Worm (Caenorhabditis elegans): ENCODE results near the gene pxd-1.

Gene pxd-1

DNA sequence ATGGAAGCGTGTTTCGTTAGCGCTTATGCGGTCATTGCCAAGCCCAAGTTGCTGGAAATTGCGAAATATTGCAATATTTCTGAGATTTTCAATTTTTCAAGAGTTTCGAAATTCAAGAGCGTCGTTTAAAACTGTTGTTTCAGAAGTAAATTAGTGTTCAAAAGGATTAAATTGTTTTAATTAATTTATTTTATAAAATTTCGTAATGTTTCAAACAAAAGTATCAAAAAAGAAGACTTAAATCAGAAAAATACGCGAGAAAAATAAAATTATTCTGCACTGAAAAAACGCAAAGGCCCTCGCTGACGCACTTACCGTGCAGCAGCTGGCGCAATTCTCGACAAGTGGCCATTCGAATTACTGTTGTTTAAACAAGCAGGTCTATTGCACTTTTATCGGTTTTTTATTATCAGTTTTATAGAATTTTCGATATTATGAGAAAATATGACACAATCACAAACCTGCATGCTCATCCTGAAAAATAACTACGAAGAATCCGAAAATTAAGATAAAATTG is 1.8 kb upstream of the pxd-1 start, which contains the start of gene tif-1A (continued):
- no peak for TF ChIP-seq hlh-12 (tag; optimal IDR thresholded peaks at IDR 0.05)
- TF ChIP-seq ztf-26 (tag; optimal IDR thresholded peaks at IDR 0.05) = peak; percentile 25
- TF ChIP-seq tbx-9 (tag; optimal IDR thresholded peaks at IDR 0.05; ENCODE audit: borderline replicate concordance) = no peak
- TF ChIP-seq lin-35 (GFP tag; optimal IDR thresholded peaks at IDR 0.05) = peak in 1 of 3 experiments; percentile 81
- peak; percentile 19 for TF ChIP-seq ceh-27 (GFP tag; optimal IDR thresholded peaks at IDR 0.05)
- no peak for TF ChIP-seq mes-4 (tag; optimal IDR thresholded peaks at IDR 0.05)
- no peak for TF ChIP-seq lin-26 (GFP tag; IDR thresholded peaks at IDR 0.05)
- TF ChIP-seq cebp-1 (GFP tag; IDR thresholded peaks at IDR 0.05) = no peak; the same call in 1 of the 2 replicates
- TF ChIP-seq cebp-1 (tag; optimal IDR thresholded peaks at IDR 0.05) = peak; percentile 92
- TF ChIP-seq rpc-1 (optimal IDR thresholded peaks at IDR 0.05) = no peak
- no peak for TF ChIP-seq rpc-1 (tag; optimal IDR thresholded peaks at IDR 0.05)
- peak; percentile 72 for TF ChIP-seq lsl-1 (GFP tag; optimal IDR thresholded peaks at IDR 0.05)
- no peak for TF ChIP-seq aptf-2 (GFP tag; conservative IDR thresholded peaks at IDR 0.05)
- TF ChIP-seq nfyb-1 (GFP tag; IDR thresholded peaks at IDR 0.05) = peak; percentile 85
- peak; percentile 19 for TF ChIP-seq xnd-1 (tag; optimal IDR thresholded peaks at IDR 0.05)
- peak; percentile 40; the same call in 1 of the 2 replicates for TF ChIP-seq ceh-91 (GFP tag; IDR thresholded peaks at IDR 0.05)
- no peak for TF ChIP-seq Y53F4B.3 (GFP tag; IDR thresholded peaks at IDR 0.05)

DNA sequence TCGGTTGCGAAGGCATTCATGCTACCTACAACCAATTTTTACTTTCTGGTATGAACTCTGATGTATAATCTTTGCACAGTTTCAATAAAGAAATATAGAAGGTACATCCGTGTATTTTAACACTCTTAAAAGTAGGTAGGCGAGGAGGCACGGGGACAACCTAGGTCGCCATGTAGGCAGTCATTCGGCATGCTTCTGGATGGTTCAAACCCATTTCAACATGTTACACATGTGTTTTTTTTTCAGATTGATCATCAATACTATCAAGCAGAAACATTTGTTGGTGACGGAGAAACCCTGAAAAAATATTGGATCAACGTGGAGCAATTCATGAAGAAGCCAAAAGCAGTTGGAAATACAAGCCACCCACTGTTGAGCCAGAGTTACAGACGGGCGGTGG is 1.1 kb downstream of the pxd-1 start:
- TF ChIP-seq ztf-22 (GFP tag; optimal IDR thresholded peaks at IDR 0.05) = no peak
- TF ChIP-seq ceh-27 (GFP tag; optimal IDR thresholded peaks at IDR 0.05) = no peak
- no peak for TF ChIP-seq bed-1 (GFP tag; IDR thresholded peaks at IDR 0.05)
- TF ChIP-seq ceh-79 (tag; optimal IDR thresholded peaks at IDR 0.05) = no peak
- no peak for TF ChIP-seq ceh-91 (GFP tag; IDR thresholded peaks at IDR 0.05)
- TF ChIP-seq Y53G8AR.9 (GFP tag; conservative IDR thresholded peaks at IDR 0.05) = 0 out of 2 replicates have a peak, but pooled peaks have one; percentile 53
- TF ChIP-seq C17E4.6 (GFP tag; IDR thresholded peaks at IDR 0.05) = no peak
- no peak for TF ChIP-seq mel-28 (tag; optimal IDR thresholded peaks at IDR 0.05; ENCODE audit: borderline replicate concordance)
- no peak for TF ChIP-seq mcd-1 (GFP tag; IDR thresholded peaks at IDR 0.05)
- no peak for TF ChIP-seq unc-130 (GFP tag; optimal IDR thresholded peaks at IDR 0.05)
- TF ChIP-seq B0261.1 (tag; optimal IDR thresholded peaks at IDR 0.05) = no peak
- no peak for TF ChIP-seq lir-1 (GFP tag; conservative IDR thresholded peaks at IDR 0.05)
- TF ChIP-seq akir-1 (GFP tag; optimal IDR thresholded peaks at IDR 0.05) = no peak
- peak; percentile 16 for TF ChIP-seq ama-1 (optimal IDR thresholded peaks at IDR 0.05)
- TF ChIP-seq ama-1 (GFP tag; optimal IDR thresholded peaks at IDR 0.05) = no peak
- no peak for TF ChIP-seq Y56A3A.18 (GFP tag; IDR thresholded peaks at IDR 0.05)

DNA sequence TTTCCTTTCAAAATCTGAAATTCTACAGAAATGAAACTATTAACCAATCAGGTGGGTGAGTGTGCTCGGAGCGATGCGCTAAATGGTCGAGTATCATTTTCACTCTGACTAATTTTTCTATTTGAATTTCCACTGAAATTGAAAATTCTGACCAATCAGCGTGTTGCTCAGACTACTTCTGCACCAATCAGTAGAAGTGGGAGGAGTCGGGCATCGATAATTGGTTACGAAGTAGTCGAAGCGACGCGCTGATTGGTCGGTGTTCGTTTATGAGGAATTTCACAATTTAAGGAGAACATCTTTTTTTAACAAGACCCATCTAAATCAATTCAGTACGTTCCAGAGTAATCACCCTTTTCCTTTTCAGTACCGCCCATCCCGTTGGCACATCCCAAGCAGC is 3.2 kb downstream of the pxd-1 start:
- TF ChIP-seq rec-8 (tag; optimal IDR thresholded peaks at IDR 0.05) (no peak), ceh-40 (GFP tag; IDR thresholded peaks at IDR 0.05) (no peak), atf-7 (tag; optimal IDR thresholded peaks at IDR 0.05) (no peak), sea-2 (GFP tag; IDR thresholded peaks at IDR 0.05) (no peak), cebp-2 (GFP tag; IDR thresholded peaks at IDR 0.05) (no peak), C06A6.2 (GFP tag; conservative IDR thresholded peaks at IDR 0.05) (no peak)

DNA sequence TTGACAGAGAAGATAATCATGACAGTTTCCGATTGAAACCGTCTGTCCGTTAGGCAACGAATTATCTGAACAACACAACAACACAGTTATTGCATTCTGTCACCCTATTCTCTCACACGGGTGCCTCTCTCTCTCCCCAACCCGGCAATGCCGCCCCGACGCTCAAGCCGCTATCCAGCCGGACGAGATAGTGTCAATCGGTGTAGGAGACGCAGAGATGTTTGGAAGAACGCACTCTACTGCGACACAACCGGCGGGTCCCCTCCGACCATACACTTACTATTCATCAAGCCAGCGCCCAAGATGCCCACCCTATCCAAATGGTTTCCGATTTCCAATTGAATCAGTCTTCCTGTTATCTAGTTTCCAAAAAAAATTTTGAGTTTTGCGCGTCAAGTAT is 4.2 kb downstream of the pxd-1 start:
- TF ChIP-seq attf-3 (GFP tag; conservative IDR thresholded peaks at IDR 0.05) (no peak), dox-1 (GFP tag; IDR thresholded peaks at IDR 0.05) (0 out of 2 replicates have a peak, but pooled peaks have one; percentile 51), zfh-2 (GFP tag; conservative IDR thresholded peaks at IDR 0.05) (peak; percentile 76), ztf-22 (GFP tag; optimal IDR thresholded peaks at IDR 0.05) (no peak), madf-8 (GFP tag; conservative IDR thresholded peaks at IDR 0.05) (no peak), hmg-1.2 (GFP tag; IDR thresholded peaks at IDR 0.05) (peak; percentile 67; the same call in 1 of the 2 replicates), B0261.1 (tag; optimal IDR thresholded peaks at IDR 0.05) (no peak)
